Fruit fly (Drosophila melanogaster) whole organism, larva: Measurements from ENCODE around the gene CG8745.

Experiments used
- noc ChIP-seq: fragments of 200-800 bp; sonication (Bioruptor generic); optimal IDR thresholded peaks from 3 replicates; lab custom pipeline; 2019; ENCODE audit warnings: missing biosample characterization, mild to moderate bottlenecking, missing genetic modification characterization, moderate library complexity

CG8745 gene

DNA sequence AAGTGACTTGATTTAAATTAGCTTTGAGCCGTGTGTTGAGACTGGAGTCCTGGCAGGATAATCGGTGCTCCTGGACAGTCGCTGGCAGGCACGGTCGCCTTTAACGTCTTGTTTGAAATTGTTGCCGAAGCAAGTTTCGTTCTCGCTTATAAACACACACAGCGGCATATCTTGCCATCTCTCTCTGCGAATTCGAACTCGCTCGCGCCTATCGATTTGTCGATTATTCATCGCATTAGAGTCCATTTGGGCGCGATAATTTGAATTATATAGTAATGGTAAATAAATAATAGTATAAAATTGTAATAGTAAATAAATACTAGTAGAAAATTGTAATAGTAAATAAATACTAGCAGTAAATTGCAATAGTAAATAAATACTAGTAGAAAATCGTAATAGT is at the start of gene CG8745:
CG8745 (minus strand) TSS at position 126 of the 400 bp plus-strand sequence.
- no peak for TF ChIP-seq noc (tag; lab: Kevin White, UChicago)

dm6 chr3L:13914573-13914972 is 47.9 kb upstream of the CG8745 start:
- TF ChIP-seq noc (tag; lab: Kevin White, UChicago) = no peak

- TF ChIP-seq noc (tag; lab: Kevin White, UChicago) = peak; percentile 58
Observed at dm6 chr3L:13912777-13913176, 46.1 kb upstream of the CG8745 start.

DNA sequence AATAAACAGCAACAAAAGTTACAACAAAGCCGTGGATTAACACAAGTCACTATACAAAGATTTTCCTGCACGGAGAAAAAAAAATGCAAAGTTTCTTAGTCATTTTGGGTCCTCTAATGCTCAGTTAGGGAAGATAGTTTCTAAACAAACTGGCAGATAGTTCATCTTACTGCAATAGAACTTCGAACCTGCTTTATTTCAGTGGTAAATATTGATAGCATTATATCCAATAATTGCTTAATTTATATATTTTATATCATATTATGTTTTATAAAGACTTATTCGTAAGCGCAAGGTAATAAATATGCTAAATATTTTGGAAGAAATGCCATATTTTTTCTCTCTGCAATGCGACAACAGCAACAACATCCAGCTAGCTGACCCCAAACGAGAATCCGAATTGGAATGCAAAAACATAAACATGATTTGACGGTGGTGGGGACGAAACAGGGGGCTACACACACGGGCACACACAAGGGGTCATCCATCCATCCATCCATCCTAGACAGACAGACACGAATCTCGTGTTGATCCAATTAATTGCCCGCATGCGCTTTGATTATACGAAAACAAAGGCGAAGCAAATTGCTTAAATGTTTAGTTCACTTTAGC is 45.0 kb upstream of the CG8745 start:
- no peak for TF ChIP-seq noc (tag; lab: Kevin White, UChicago)

DNA sequence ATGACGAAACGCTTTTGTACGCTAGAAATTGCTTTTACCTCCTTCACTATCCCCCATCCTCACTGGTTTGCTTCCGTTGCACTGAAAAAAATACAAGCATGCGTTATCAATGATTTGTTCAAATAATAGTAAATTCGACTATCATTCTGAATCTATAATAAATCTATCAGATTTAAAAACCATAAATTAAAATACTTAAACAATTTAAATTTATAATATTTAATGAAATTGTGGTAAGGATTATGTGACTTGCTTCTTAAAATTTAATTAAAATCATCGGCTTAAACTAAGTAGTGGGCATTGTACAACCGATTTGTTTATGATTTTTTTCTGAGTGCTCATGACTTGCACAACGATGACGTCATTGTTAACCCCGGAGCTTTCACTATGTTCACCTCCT is 38.8 kb upstream of the CG8745 start:
- peak; percentile 49 for TF ChIP-seq noc (tag; lab: Kevin White, UChicago)

dm6 chr3L:13904426-13904825 is 37.7 kb upstream of the CG8745 start:
- no peak for TF ChIP-seq noc (tag; lab: Kevin White, UChicago)

DNA sequence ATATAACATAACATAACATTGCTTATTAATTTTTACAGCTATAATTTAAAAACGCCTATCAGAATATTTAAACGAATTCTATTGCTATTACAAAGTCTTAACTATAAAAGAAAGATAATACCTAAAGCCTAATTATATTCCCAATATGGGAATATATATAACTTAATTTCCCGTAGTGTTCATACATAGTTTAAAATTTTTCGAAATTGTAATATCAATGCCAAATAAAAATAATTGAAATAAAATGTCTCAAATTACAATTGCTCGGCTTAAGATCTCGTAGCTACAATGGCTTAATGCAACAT is 37.3 kb upstream of the CG8745 start:
- TF ChIP-seq noc (tag; lab: Kevin White, UChicago) = no peak

- no peak for TF ChIP-seq noc (tag; lab: Kevin White, UChicago)
Observed at dm6 chr3L:13903186-13904020, 36.7 kb upstream of the CG8745 start, which contains the start of gene dysc. Gene dysc (minus strand): TSS chr3L:13903236.

DNA sequence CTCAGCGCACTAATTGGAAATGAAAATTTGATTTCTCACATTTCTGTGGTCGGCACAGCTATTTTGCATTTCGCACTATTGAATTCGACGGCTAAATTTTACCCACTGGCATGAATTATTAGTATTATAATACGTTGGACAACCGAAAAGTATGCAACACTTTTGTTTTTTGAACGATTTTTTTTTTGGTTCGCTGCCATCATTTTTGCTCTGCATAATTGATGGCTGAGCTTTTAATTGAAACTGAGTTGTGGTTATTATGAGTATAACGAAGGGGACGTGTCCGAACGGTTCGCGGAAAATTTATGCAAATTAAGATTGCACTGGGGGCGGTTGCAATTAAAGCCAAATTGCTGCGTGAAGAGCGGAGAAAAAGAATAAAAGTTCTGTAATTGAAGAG is 33.9 kb upstream of the CG8745 start:
- TF ChIP-seq noc (tag; lab: Kevin White, UChicago) = no peak

- no peak for TF ChIP-seq noc (tag; lab: Kevin White, UChicago)
Observed at dm6 chr3L:13887092-13887491, 20.4 kb upstream of the CG8745 start.

dm6 chr3L:13884460-13885056 is 17.9 kb upstream of the CG8745 start:
- TF ChIP-seq noc (tag; lab: Kevin White, UChicago) = no peak

- TF ChIP-seq noc (tag; lab: Kevin White, UChicago) = no peak
Observed at dm6 chr3L:13882532-13882931, 15.8 kb upstream of the CG8745 start.

dm6 chr3L:13881555-13881954 is 14.8 kb upstream of the CG8745 start:
- no peak for TF ChIP-seq noc (tag; lab: Kevin White, UChicago)

dm6 chr3L:13878729-13879128 is 12.0 kb upstream of the CG8745 start, which contains the start of gene CG13737:
Gene CG13737 (plus strand): TSS chr3L:13878994.
- TF ChIP-seq noc (tag; lab: Kevin White, UChicago) = no peak

dm6 chr3L:13877904-13878303 is 11.2 kb upstream of the CG8745 start:
- TF ChIP-seq noc (tag; lab: Kevin White, UChicago) = no peak

DNA sequence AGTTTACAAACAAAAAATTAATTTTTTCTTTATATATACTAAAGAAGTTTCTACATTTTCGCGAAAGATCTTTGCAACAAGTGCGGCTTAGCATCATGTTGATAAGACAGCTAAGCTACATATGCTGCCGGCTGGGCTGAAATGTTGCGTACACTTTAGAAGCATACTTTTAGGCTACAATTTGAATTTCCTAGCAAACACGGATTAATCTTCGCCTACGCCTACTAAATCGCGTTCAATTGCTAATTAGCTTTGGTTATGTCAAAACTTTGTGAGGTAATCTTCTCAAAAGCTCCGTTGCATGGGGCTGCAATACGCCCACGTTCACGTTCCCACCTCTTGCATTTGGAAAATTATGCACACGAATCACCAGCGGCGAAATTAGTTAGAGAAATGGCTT is 10.3 kb upstream of the CG8745 start:
- TF ChIP-seq noc (tag; lab: Kevin White, UChicago) = no peak

dm6 chr3L:13866270-13866669 is 435 bp downstream of the CG8745 start:
- no peak for TF ChIP-seq noc (tag; lab: Kevin White, UChicago)
